Worm (Caenorhabditis elegans) whole organism, L3 larva: ENCODE results near the gene cutl-29.

Experiments used
- R02D3.7 ChIP-seq: fragments of 150-350 bp; optimal IDR thresholded peaks from 2 replicates; lab custom pipeline; 2014; ENCODE audit warnings: missing biosample characterization, missing genetic modification characterization
- ZK546.5 ChIP-seq: sonication (generic microtip); optimal IDR thresholded peaks from 2 replicates; lab custom pipeline; 2017; ENCODE audit warnings: missing biosample characterization, missing genetic modification characterization
- ama-1 ChIP-seq: fragments of 150-350 bp; optimal IDR thresholded peaks from 2 replicates; lab custom pipeline; 2018
- ceh-28 ChIP-seq: fragments of 150-350 bp; optimal IDR thresholded peaks from 2 replicates; lab custom pipeline; 2014; ENCODE audit warnings: missing biosample characterization, missing genetic modification reagents, missing genetic modification characterization
- ceh-82 ChIP-seq: fragments of 150-350 bp; optimal IDR thresholded peaks from 2 replicates; lab custom pipeline; 2014; ENCODE audit warnings: missing biosample characterization, missing genetic modification characterization
- ceh-9 ChIP-seq: sonication (generic microtip); optimal IDR thresholded peaks from 2 replicates; lab custom pipeline; 2018; ENCODE audit warnings: missing biosample characterization, missing genetic modification characterization
- egl-27 ChIP-seq: sonication (generic microtip); optimal IDR thresholded peaks from 4 replicates; lab custom pipeline; 2017; ENCODE audit warnings: missing biosample characterization, missing genetic modification reagents, missing genetic modification characterization
- elt-1 ChIP-seq: fragments of 150-350 bp; optimal IDR thresholded peaks from 2 replicates; lab custom pipeline; 2014; ENCODE audit warnings: missing biosample characterization, missing genetic modification characterization
- elt-3 ChIP-seq, 3 experiments: fragments of 150-350 bp in 1 of 3; sonication (generic microtip) in 2 of 3; optimal IDR thresholded peaks; 2 replicates in 2 of 3; 4 replicates in 1 of 3; lab custom pipeline; 2014 to 2017; ENCODE audit warnings: missing biosample characterization in 3 of 3, missing genetic modification characterization in 3 of 3
- eor-1 ChIP-seq, 2 experiments: fragments of 150-350 bp; optimal IDR thresholded peaks; 2 replicates each; lab custom pipeline; 2014 to 2018; ENCODE audit warnings: missing biosample characterization in 2 of 2, missing genetic modification characterization in 2 of 2
- fkh-10 ChIP-seq: sonication (generic microtip); optimal IDR thresholded peaks from 2 replicates; lab custom pipeline; 2017; ENCODE audit warnings: missing biosample characterization, missing genetic modification reagents, missing genetic modification characterization
- fkh-2 ChIP-seq: fragments of 150-350 bp; optimal IDR thresholded peaks from 2 replicates; lab custom pipeline; 2014; ENCODE audit warnings: missing biosample characterization, missing genetic modification reagents, missing genetic modification characterization
- fos-1 ChIP-seq: fragments of 150-350 bp; optimal IDR thresholded peaks from 2 replicates; lab custom pipeline; 2014; ENCODE audit warnings: missing biosample characterization, missing genetic modification characterization
- hmg-11 ChIP-seq: sonication (generic microtip); optimal IDR thresholded peaks from 2 replicates; lab custom pipeline; 2016; ENCODE audit warnings: missing genetic modification characterization, missing compliant biosample characterization
- jun-1 ChIP-seq: fragments of 150-350 bp; optimal IDR thresholded peaks from 2 replicates; lab custom pipeline; 2014; ENCODE audit warnings: missing biosample characterization, missing genetic modification reagents, missing genetic modification characterization
- lin-15B ChIP-seq: fragments of 150-350 bp; optimal IDR thresholded peaks from 2 replicates; lab custom pipeline; 2014; ENCODE audit warnings: missing biosample characterization, missing genetic modification characterization
- lin-39 ChIP-seq: fragments of 150-350 bp; optimal IDR thresholded peaks from 2 replicates; lab custom pipeline; 2018; ENCODE audit warnings: missing biosample characterization, missing genetic modification reagents, missing genetic modification characterization
- mdl-1 ChIP-seq: fragments of 150-350 bp; optimal IDR thresholded peaks from 2 replicates; lab custom pipeline; 2014; ENCODE audit warnings: missing biosample characterization, missing genetic modification characterization
- mml-1 ChIP-seq: fragments of 150-350 bp; sonication (generic microtip); optimal IDR thresholded peaks from 3 replicates; lab custom pipeline; 2014; ENCODE audit warnings: missing biosample characterization, missing genetic modification characterization
- nhr-11 ChIP-seq: fragments of 150-350 bp; optimal IDR thresholded peaks from 2 replicates; lab custom pipeline; 2014; ENCODE audit warnings: missing biosample characterization, missing genetic modification characterization
- nhr-12 ChIP-seq: fragments of 150-350 bp; optimal IDR thresholded peaks from 2 replicates; lab custom pipeline; 2014; ENCODE audit warnings: missing biosample characterization, missing genetic modification characterization
- nhr-237 ChIP-seq: fragments of 150-350 bp; optimal IDR thresholded peaks from 2 replicates; lab custom pipeline; 2014; ENCODE audit warnings: missing biosample characterization, missing genetic modification characterization
- nhr-28 ChIP-seq: fragments of 150-350 bp; optimal IDR thresholded peaks from 2 replicates; lab custom pipeline; 2014; ENCODE audit warnings: missing biosample characterization, missing genetic modification characterization
- nhr-77 ChIP-seq: fragments of 150-350 bp; optimal IDR thresholded peaks from 2 replicates; lab custom pipeline; 2014; ENCODE audit warnings: missing biosample characterization, missing genetic modification characterization
- pha-4 ChIP-seq: fragments of 150-350 bp; optimal IDR thresholded peaks from 2 replicates; lab custom pipeline; 2014; ENCODE audit warnings: missing biosample characterization, missing genetic modification reagents, missing genetic modification characterization
- pqm-1 ChIP-seq: fragments of 150-350 bp; optimal IDR thresholded peaks from 2 replicates; lab custom pipeline; 2017; ENCODE audit warnings: missing biosample characterization, missing genetic modification characterization, inconsistent platforms
- skn-1 ChIP-seq: fragments of 150-350 bp; optimal IDR thresholded peaks from 2 replicates; lab custom pipeline; 2014; ENCODE audit warnings: missing biosample characterization, missing genetic modification characterization
- tbx-2 ChIP-seq: sonication (generic microtip); optimal IDR thresholded peaks from 2 replicates; lab custom pipeline; 2016; ENCODE audit warnings: mild to moderate bottlenecking, missing genetic modification characterization, missing compliant biosample characterization
- unc-39 ChIP-seq: sonication (generic microtip); optimal IDR thresholded peaks from 4 replicates; lab custom pipeline; 2017; ENCODE audit warnings: missing biosample characterization, missing genetic modification characterization
- unc-62 ChIP-seq: fragments of 150-350 bp; sonication (generic microtip); optimal IDR thresholded peaks from 4 replicates; lab custom pipeline; 2014; ENCODE audit warnings: missing biosample characterization, missing genetic modification reagents, missing genetic modification characterization
- ztf-4 ChIP-seq: fragments of 150-350 bp; optimal IDR thresholded peaks from 2 replicates; lab custom pipeline; 2014; ENCODE audit warnings: missing biosample characterization, missing genetic modification characterization

The cutl-29 gene

ce11 chrX:8270971-8271553 is at the start of gene cutl-29:
TSS of gene cutl-29 (minus strand) at chrX:8271021.
- TF ChIP-seq ZK546.5 (tag; lab: Kevin White, UChicago) (no peak), nhr-28 (tag; lab: Kevin White, UChicago) (no peak), elt-1 (tag; lab: Kevin White, UChicago) (no peak)
- TF ChIP-seq, all 47 proteins: peak for 0

ce11 chrX:8318950-8319349 is 48.1 kb upstream of the cutl-29 start, which contains the start of gene srh-11:
TSS of gene srh-11 (minus strand) at chrX:8319050.
- TF ChIP-seq nhr-11 (tag; lab: Kevin White, UChicago), result no peak
- TF ChIP-seq eor-1 (tag; optimal IDR thresholded peaks at IDR 0.05; lab: Kevin White, UChicago), result no peak
- TF ChIP-seq jun-1 (tag; lab: Kevin White, UChicago), result no peak

DNA sequence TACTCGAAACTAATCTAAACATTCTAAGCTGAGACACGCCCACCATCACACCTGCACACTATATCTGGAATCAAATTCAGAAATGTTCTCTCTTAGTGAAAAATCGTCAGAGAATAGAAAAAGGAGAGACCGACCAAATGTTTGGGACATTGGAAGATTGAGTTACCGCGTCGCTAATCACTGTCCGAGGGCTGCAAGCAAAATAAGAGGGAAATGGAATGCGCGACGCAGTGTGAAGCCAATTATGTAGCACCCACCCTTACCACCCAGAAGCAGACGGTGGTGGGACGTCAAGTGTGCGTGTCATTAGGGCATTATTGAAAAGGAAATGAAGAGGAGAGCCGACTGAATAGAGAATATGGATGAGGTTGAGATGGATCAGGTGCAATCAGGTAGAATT is 40.8 kb upstream of the cutl-29 start:
- no peak for TF ChIP-seq lin-39 (tag; lab: Kevin White, UChicago)
- TF ChIP-seq fkh-2, result no peak
- TF ChIP-seq ceh-9, result no peak
- TF ChIP-seq nhr-12 (tag; lab: Kevin White, UChicago), result no peak
- no peak for TF ChIP-seq elt-3 (tag; optimal IDR thresholded peaks at IDR 0.05; lab: Kevin White, UChicago)
- TF ChIP-seq nhr-11 (tag; lab: Kevin White, UChicago), result no peak
- TF ChIP-seq tbx-2 (tag; lab: Kevin White, UChicago), result no peak
- no peak for TF ChIP-seq egl-27
- TF ChIP-seq lin-15B (tag; lab: Kevin White, UChicago), result no peak
- no peak for TF ChIP-seq ama-1 (lab: Kevin White, UChicago)
- no peak for TF ChIP-seq ztf-4 (tag; lab: Kevin White, UChicago)
- no peak for TF ChIP-seq ceh-82
- TF ChIP-seq eor-1 (tag; optimal IDR thresholded peaks at IDR 0.05; lab: Kevin White, UChicago), result no peak
- no peak for TF ChIP-seq elt-1 (tag; lab: Kevin White, UChicago)
- TF ChIP-seq pqm-1 (tag; lab: Kevin White, UChicago), result no peak
- TF ChIP-seq fos-1 (tag; lab: Kevin White, UChicago), result no peak
- TF ChIP-seq ceh-28, result no peak
- no peak for TF ChIP-seq nhr-77 (tag; lab: Kevin White, UChicago)

DNA sequence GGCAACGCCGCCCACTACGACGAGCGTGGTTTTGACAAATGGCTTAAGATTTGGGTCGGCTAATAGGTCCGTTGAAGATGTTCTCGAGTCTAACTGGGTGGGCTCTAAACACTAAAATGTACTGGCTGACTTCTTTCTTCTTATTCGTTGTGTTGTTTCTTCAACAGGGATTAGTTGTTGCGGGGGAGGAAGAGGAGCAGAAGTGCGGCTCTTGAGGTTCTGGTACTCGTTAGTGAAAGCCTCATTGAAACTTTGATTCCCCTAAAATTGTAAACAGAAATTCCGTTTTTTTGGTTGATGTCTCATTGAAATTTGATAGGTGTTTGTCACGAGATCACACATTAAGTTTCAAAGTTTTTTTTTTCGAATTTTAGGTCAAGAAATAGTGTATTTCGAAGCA is 39.9 kb upstream of the cutl-29 start:
- TF ChIP-seq pha-4 (tag; lab: Kevin White, UChicago) (no peak), ama-1 (lab: Kevin White, UChicago) (no peak), ceh-28 (no peak), lin-39 (tag; lab: Kevin White, UChicago) (no peak), R02D3.7 (tag; lab: Kevin White, UChicago) (no peak), mdl-1 (tag; lab: Kevin White, UChicago) (no peak), nhr-11 (tag; lab: Kevin White, UChicago) (no peak), nhr-237 (no peak), ceh-9 (no peak), unc-62 (GFP tag; lab: Kevin White, UChicago) (no peak), mml-1 (tag; lab: Kevin White, UChicago) (no peak), elt-3 (tag; optimal IDR thresholded peaks at IDR 0.05; lab: Kevin White, UChicago) (no peak), skn-1 (tag; lab: Kevin White, UChicago) (no peak), hmg-11 (tag; lab: Kevin White, UChicago) (no peak), fkh-2 (no peak), lin-15B (tag; lab: Kevin White, UChicago) (no peak)

DNA sequence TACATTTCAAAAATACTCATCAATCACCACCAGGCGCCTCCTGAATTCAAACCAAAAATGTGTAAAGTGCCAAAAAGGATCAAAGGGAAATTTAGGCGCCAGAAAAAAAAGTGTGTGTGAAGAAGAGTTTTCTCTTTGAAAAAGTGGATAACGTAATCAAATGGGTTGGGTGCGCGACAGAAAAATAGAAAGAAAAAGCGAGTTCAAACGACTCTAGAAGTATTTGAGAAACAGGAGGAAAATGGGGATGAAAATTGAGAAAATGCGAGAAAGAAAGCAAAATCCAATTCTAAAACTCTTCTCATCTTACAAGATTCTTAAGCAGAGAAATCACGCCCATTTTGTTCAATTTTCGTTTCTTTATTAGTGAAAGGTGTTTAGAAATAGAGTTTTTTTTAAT is 37.7 kb upstream of the cutl-29 start:
- TF ChIP-seq eor-1 (tag; optimal IDR thresholded peaks at IDR 0.05; lab: Kevin White, UChicago) (no peak), fkh-10 (GFP tag; lab: Kevin White, UChicago) (peak; percentile 22)

ce11 chrX:8307600-8307999 is 36.8 kb upstream of the cutl-29 start, which contains the start of gene R09F10.5:
TSS of gene R09F10.5 (minus strand) at chrX:8307700.
- TF ChIP-seq ztf-4 (tag; lab: Kevin White, UChicago), result no peak
- TF ChIP-seq nhr-11 (tag; lab: Kevin White, UChicago), result no peak
- TF ChIP-seq lin-15B (tag; lab: Kevin White, UChicago), result no peak
- TF ChIP-seq ceh-28, result no peak
- no peak for TF ChIP-seq fos-1 (tag; lab: Kevin White, UChicago)
- TF ChIP-seq unc-62 (GFP tag; lab: Kevin White, UChicago), result no peak
- no peak for TF ChIP-seq unc-39 (tag; lab: Kevin White, UChicago)
